Worm (Caenorhabditis elegans): ENCODE results near the gene cest-17.

- no peak for TF ChIP-seq ama-1 (optimal IDR thresholded peaks at IDR 0.05)
- peak; percentile 47 for TF ChIP-seq nhr-77 (tag; optimal IDR thresholded peaks at IDR 0.05)
- no peak for TF ChIP-seq irx-1 (tag; optimal IDR thresholded peaks at IDR 0.05)
- TF ChIP-seq ztf-11 (tag; optimal IDR thresholded peaks at IDR 0.05) = no peak
- no peak for TF ChIP-seq lin-15B (tag; optimal IDR thresholded peaks at IDR 0.05)
- TF ChIP-seq nhr-76 (tag; optimal IDR thresholded peaks at IDR 0.05) = no peak
- TF ChIP-seq skn-1 (tag; optimal IDR thresholded peaks at IDR 0.05) = peak; percentile 47
- no peak for TF ChIP-seq nhr-237 (tag; optimal IDR thresholded peaks at IDR 0.05)
These were observed 32.2 kb downstream of the cest-17 start for ce11 chrV:8235331-8235730.

Measured in whole organism, L1 larva.